Fruit fly (Drosophila melanogaster) whole organism, embryonic: ENCODE results near the gene CG43273.

Source experiments
- Ada2b ChIP-seq: fragments of 200-800 bp; sonication (Bioruptor generic); IDR thresholded peaks from 2 replicates; pipeline ENCODE4 v1.3.6; 2022; ENCODE audit warnings: missing biosample characterization, missing genetic modification characterization
- CG10267 ChIP-seq: fragments of 200-800 bp; sonication (Bioruptor generic); optimal IDR thresholded peaks from 2 replicates; lab custom pipeline; 2018; ENCODE audit warnings: missing biosample characterization, mild to moderate bottlenecking, missing genetic modification characterization, moderate library complexity
- CG10321 ChIP-seq: fragments of 200-800 bp; sonication (Bioruptor generic); IDR thresholded peaks from 2 replicates; pipeline ENCODE4 v1.3.6; 2022; ENCODE audit warnings: missing biosample characterization, missing genetic modification characterization
- CG10366 ChIP-seq: fragments of 200-800 bp; sonication (Bioruptor generic); IDR thresholded peaks from 2 replicates; pipeline ENCODE4 v1.3.6; 2022; ENCODE audit warnings: missing biosample characterization, missing genetic modification characterization
- CG10543 ChIP-seq: fragments of 200-800 bp; sonication (Bioruptor generic); optimal IDR thresholded peaks from 3 replicates; lab custom pipeline; 2017; ENCODE audit warnings: missing biosample characterization, mild to moderate bottlenecking, missing genetic modification characterization, moderate library complexity
- CG11247 ChIP-seq: fragments of 200-800 bp; sonication (Bioruptor generic); IDR thresholded peaks from 2 replicates; pipeline ENCODE4 v1.3.6; 2022; ENCODE audit warnings: missing biosample characterization, missing genetic modification characterization
- CG13296 ChIP-seq: fragments of 200-800 bp; sonication (Bioruptor generic); optimal IDR thresholded peaks from 3 replicates; lab custom pipeline; 2018; ENCODE audit warnings: missing biosample characterization, mild to moderate bottlenecking, missing genetic modification characterization
- CG1647 ChIP-seq: fragments of 200-800 bp; sonication (Bioruptor generic); optimal IDR thresholded peaks from 3 replicates; lab custom pipeline; 2016; ENCODE audit warnings: missing biosample characterization, missing genetic modification characterization
- CG16813 ChIP-seq: fragments of 200-800 bp; sonication (Bioruptor generic); IDR thresholded peaks from 3 replicates; pipeline ENCODE4 v1.3.6; 2022; ENCODE audit warnings: missing biosample characterization, missing genetic modification characterization; ENCODE audit not compliant: partially characterized antibody
- CG17359 ChIP-seq: fragments of 200-800 bp; sonication (Bioruptor generic); optimal IDR thresholded peaks from 3 replicates; lab custom pipeline; 2018; ENCODE audit warnings: missing biosample characterization, mild to moderate bottlenecking, missing genetic modification characterization, moderate library complexity
- CG18262 ChIP-seq: fragments of 200-800 bp; optimal IDR thresholded peaks from 3 replicates; lab custom pipeline; 2019; ENCODE audit warnings: missing biosample characterization, mild to moderate bottlenecking, missing genetic modification characterization, moderate library complexity
- CG1832 ChIP-seq: fragments of 200-800 bp; sonication (Bioruptor generic); optimal IDR thresholded peaks from 2 replicates; lab custom pipeline; 2017; ENCODE audit warnings: missing biosample characterization, mild to moderate bottlenecking, missing genetic modification characterization, inconsistent platforms
- CG2712 ChIP-seq: fragments of 200-800 bp; optimal IDR thresholded peaks from 3 replicates; lab custom pipeline; 2019; ENCODE audit warnings: missing biosample characterization, mild to moderate bottlenecking, missing genetic modification characterization, moderate library complexity
- CG31224 ChIP-seq: fragments of 200-800 bp; sonication (Bioruptor generic); IDR thresholded peaks from 2 replicates; pipeline ENCODE4 v1.3.6; 2022; ENCODE audit warnings: missing biosample characterization, missing genetic modification characterization
- CG3281 ChIP-seq: fragments of 200-800 bp; sonication (Bioruptor generic); optimal IDR thresholded peaks from 3 replicates; lab custom pipeline; 2017; ENCODE audit warnings: missing biosample characterization, mild to moderate bottlenecking, missing genetic modification characterization
- CG33557 ChIP-seq: fragments of 200-800 bp; sonication (Bioruptor generic); optimal IDR thresholded peaks from 2 replicates; lab custom pipeline; 2019; ENCODE audit warnings: missing biosample characterization, mild to moderate bottlenecking, missing genetic modification characterization, moderate library complexity
- CG7357 ChIP-seq: fragments of 200-800 bp; sonication (Bioruptor generic); IDR thresholded peaks from 3 replicates; pipeline ENCODE4 v1.3.6; 2022; ENCODE audit warnings: missing biosample characterization, missing genetic modification characterization
- CG7556 ChIP-seq: fragments of 200-800 bp; sonication (Bioruptor generic); optimal IDR thresholded peaks from 2 replicates; lab custom pipeline; 2017; ENCODE audit warnings: missing biosample characterization, mild to moderate bottlenecking, missing genetic modification characterization
- CG7786 ChIP-seq: fragments of 200-800 bp; sonication (Bioruptor generic); optimal IDR thresholded peaks from 2 replicates; lab custom pipeline; 2016; ENCODE audit warnings: missing biosample characterization, missing genetic modification characterization
- D ChIP-seq, 2 experiments: fragments of 200-800 bp in 1 of 2; fragments of >200 bp in 1 of 2; sonication (Bioruptor generic) in 1 of 2; optimal IDR thresholded peaks; 2 replicates in 1 of 2; 3 replicates in 1 of 2; lab custom pipeline; 2017; ENCODE audit warnings: mild to moderate bottlenecking in 1 of 2, missing biosample characterization in 1 of 2, missing genetic modification characterization in 1 of 2, missing genetic modification reagents in 1 of 2
- Deaf1 ChIP-seq: fragments of 200-800 bp; optimal IDR thresholded peaks from 3 replicates; lab custom pipeline; 2019; ENCODE audit warnings: missing biosample characterization, mild to moderate bottlenecking, missing genetic modification characterization, moderate library complexity
- Doc3 ChIP-seq: fragments of 200-800 bp; sonication (Bioruptor generic); IDR thresholded peaks from 3 replicates; pipeline ENCODE4 v1.3.6; 2022; ENCODE audit warnings: missing biosample characterization, missing genetic modification characterization; ENCODE audit not compliant: partially characterized antibody
- Eip74EF ChIP-seq, 2 experiments: fragments of 200-800 bp in 1 of 2; fragments of >200 bp in 1 of 2; sonication (Bioruptor generic) in 1 of 2; optimal IDR thresholded peaks; 2 replicates each; lab custom pipeline; 2017 to 2019; ENCODE audit warnings: missing biosample characterization in 2 of 2, missing genetic modification characterization in 2 of 2, mild to moderate bottlenecking in 1 of 2, moderate library complexity in 1 of 2
- Elba2 ChIP-seq: fragments of 200-800 bp; sonication (Bioruptor generic); optimal IDR thresholded peaks from 3 replicates; lab custom pipeline; 2016; ENCODE audit warnings: missing biosample characterization, missing genetic modification characterization
- Hey ChIP-seq: fragments of 200-800 bp; sonication (Bioruptor generic); optimal IDR thresholded peaks from 3 replicates; lab custom pipeline; 2018; ENCODE audit warnings: missing biosample characterization, mild to moderate bottlenecking, missing genetic modification characterization
- NC2β ChIP-seq: fragments of 200-800 bp; sonication (Bioruptor generic); optimal IDR thresholded peaks from 2 replicates; lab custom pipeline; 2016; ENCODE audit warnings: missing biosample characterization, missing genetic modification characterization
- Oli ChIP-seq: fragments of 200-800 bp; sonication (Bioruptor generic); optimal IDR thresholded peaks from 2 replicates; lab custom pipeline; 2018; ENCODE audit warnings: missing biosample characterization, mild to moderate bottlenecking, missing genetic modification characterization, moderate library complexity
- Usf ChIP-seq: fragments of 200-800 bp; sonication (Bioruptor generic); optimal IDR thresholded peaks from 2 replicates; lab custom pipeline; 2017; ENCODE audit warnings: missing genotype, missing biosample characterization, missing genetic modification characterization
- ac ChIP-seq: fragments of 200-800 bp; sonication (Bioruptor generic); optimal IDR thresholded peaks from 3 replicates; lab custom pipeline; 2017; ENCODE audit warnings: missing biosample characterization, mild to moderate bottlenecking, missing genetic modification characterization
- ase ChIP-seq: fragments of 200-800 bp; sonication (Bioruptor generic); IDR thresholded peaks from 3 replicates; pipeline ENCODE4 v1.3.6; 2022; ENCODE audit warnings: missing biosample characterization, missing genetic modification characterization
- bbx ChIP-seq: fragments of 200-800 bp; sonication (Bioruptor generic); IDR thresholded peaks from 2 replicates; pipeline ENCODE4 v1.3.6; 2022; ENCODE audit warnings: missing biosample characterization, missing genetic modification characterization; ENCODE audit not compliant: partially characterized antibody
- bsh ChIP-seq, 2 experiments: fragments of 200-800 bp; sonication (Bioruptor generic); optimal IDR thresholded peaks; 2 replicates each; lab custom pipeline; 2017 to 2018; ENCODE audit warnings: mild to moderate bottlenecking in 2 of 2, missing biosample characterization in 2 of 2, missing genetic modification characterization in 2 of 2, moderate library complexity in 1 of 2
- chn ChIP-seq: fragments of 200-800 bp; sonication (Bioruptor generic); optimal IDR thresholded peaks from 2 replicates; lab custom pipeline; 2016; ENCODE audit warnings: missing biosample characterization, missing genetic modification characterization
- crc ChIP-seq: fragments of 200-800 bp; sonication (Bioruptor generic); optimal IDR thresholded peaks from 2 replicates; lab custom pipeline; 2016; ENCODE audit warnings: missing biosample characterization, missing genetic modification characterization
- cwo ChIP-seq: fragments of 200-800 bp; sonication (Bioruptor generic); optimal IDR thresholded peaks from 3 replicates; lab custom pipeline; 2017; ENCODE audit warnings: missing biosample characterization, missing genetic modification characterization, mild to moderate bottlenecking, moderate library complexity, missing genetic modification reagents
- eve ChIP-seq, 2 experiments: fragments of >200 bp; optimal IDR thresholded peaks; 2 replicates each; lab custom pipeline; 2017; ENCODE audit warnings: missing biosample characterization in 2 of 2, missing genetic modification characterization in 2 of 2
- gem ChIP-seq: fragments of 200-800 bp; sonication (Bioruptor generic); optimal IDR thresholded peaks from 2 replicates; lab custom pipeline; 2019; ENCODE audit warnings: missing biosample characterization, mild to moderate bottlenecking, missing genetic modification characterization, moderate library complexity
- grn ChIP-seq: fragments of 200-800 bp; sonication (Bioruptor generic); optimal IDR thresholded peaks from 3 replicates; lab custom pipeline; 2017; ENCODE audit warnings: missing biosample characterization, missing genetic modification characterization
- knrl ChIP-seq: fragments of 200-800 bp; sonication (Bioruptor generic); IDR thresholded peaks from 3 replicates; pipeline ENCODE4 v1.3.6; 2022; ENCODE audit warnings: missing biosample characterization, missing genetic modification characterization; ENCODE audit not compliant: partially characterized antibody
- lbe ChIP-seq: fragments of 200-800 bp; sonication (Bioruptor generic); optimal IDR thresholded peaks from 2 replicates; lab custom pipeline; 2016; ENCODE audit warnings: missing biosample characterization, mild to moderate bottlenecking, missing genetic modification characterization
- psq ChIP-seq: fragments of 200-800 bp; sonication (Bioruptor generic); optimal IDR thresholded peaks from 2 replicates; lab custom pipeline; 2017; ENCODE audit warnings: missing biosample characterization, missing genetic modification characterization
- salm ChIP-seq: fragments of 200-800 bp; sonication (Bioruptor generic); optimal IDR thresholded peaks from 2 replicates; lab custom pipeline; 2018; ENCODE audit warnings: missing biosample characterization, mild to moderate bottlenecking, missing genetic modification characterization
- slou ChIP-seq: fragments of 200-800 bp; sonication (Bioruptor generic); optimal IDR thresholded peaks from 3 replicates; lab custom pipeline; 2016; ENCODE audit warnings: missing biosample characterization, missing genetic modification characterization
- tgo ChIP-seq: fragments of 200-800 bp; sonication (Bioruptor generic); IDR thresholded peaks from 3 replicates; pipeline ENCODE4 v1.3.6; 2022; ENCODE audit warnings: missing biosample characterization, missing genetic modification characterization
- tin ChIP-seq: fragments of 200-800 bp; sonication (Bioruptor generic); optimal IDR thresholded peaks from 3 replicates; lab custom pipeline; 2016; ENCODE audit warnings: missing biosample characterization, missing genetic modification characterization
- trh ChIP-seq: fragments of 200-800 bp; sonication (Bioruptor generic); optimal IDR thresholded peaks from 2 replicates; lab custom pipeline; 2016; ENCODE audit warnings: missing biosample characterization, missing genetic modification characterization
- tx ChIP-seq: fragments of 200-800 bp; sonication (Bioruptor generic); optimal IDR thresholded peaks from 2 replicates; lab custom pipeline; 2016; ENCODE audit warnings: missing biosample characterization, missing genetic modification characterization
- vvl ChIP-seq: fragments of 200-800 bp; sonication (Bioruptor generic); IDR thresholded peaks from 2 replicates; pipeline ENCODE4 v1.3.6; 2022; ENCODE audit warnings: missing biosample characterization, missing genetic modification characterization

The CG43273 gene

DNA sequence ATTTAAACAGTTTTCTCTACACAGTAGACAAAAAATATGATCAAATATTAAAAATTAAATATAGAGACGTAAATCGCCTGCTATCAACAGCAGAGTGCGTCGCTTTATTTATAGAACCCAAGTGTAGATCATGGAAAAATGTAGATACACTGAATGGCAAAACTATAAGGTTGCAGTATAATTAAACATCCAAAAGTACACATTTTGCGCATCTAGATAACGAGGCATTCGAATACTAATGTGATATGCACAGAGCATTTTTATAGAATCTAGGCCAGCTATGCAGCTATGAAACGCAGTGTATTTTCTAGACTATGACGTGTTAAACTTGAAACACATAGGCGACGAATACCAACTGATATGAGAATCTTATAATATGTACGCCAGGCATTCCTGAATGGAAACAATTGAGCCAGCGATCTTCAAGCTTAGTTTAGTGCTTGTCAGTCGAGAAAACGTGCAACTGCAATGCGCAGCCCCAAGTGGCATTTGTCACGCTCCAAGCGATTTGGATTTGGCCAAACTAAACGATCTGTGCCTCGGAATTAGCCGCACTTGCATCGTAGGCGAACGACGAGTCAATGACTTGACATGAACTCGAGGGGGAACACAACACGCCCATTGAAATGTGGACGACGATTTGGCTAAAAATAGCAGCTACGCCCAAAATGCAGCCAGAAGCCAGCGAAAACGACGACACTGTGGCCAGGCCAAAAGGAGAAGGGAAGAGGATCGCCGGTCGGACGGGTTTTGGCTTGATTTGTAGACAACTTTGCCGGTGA lies 19.1 kb upstream of the CG43273 start (continued):
- TF ChIP-seq CG10366 (GFP tag; lab: Robert Waterston, UW) (peak; percentile 89), CG10267 (tag; lab: Kevin White, UChicago) (peak; percentile 63), Oli (tag; lab: Kevin White, UChicago) (peak; percentile 89), NC2β (GFP tag; lab: Kevin White, UChicago) (peak; percentile 73), eve (GFP tag; optimal IDR thresholded peaks at IDR 0.05; lab: Kevin White, UChicago) (no peak), tin (peak; percentile 75), CG17359 (peak; percentile 93), CG7556 (GFP tag; lab: Kevin White, UChicago) (peak; percentile 80), Hey (tag; lab: Kevin White, UChicago) (peak; percentile 59), CG33557 (no peak), tx (GFP tag; lab: Kevin White, UChicago) (peak; percentile 88), ase (GFP tag; lab: Robert Waterston, UW) (peak; percentile 90), crc (peak; percentile 62), slou (GFP tag; lab: Kevin White, UChicago) (peak; percentile 47), salm (tag; lab: Kevin White, UChicago) (peak; percentile 85), Usf (GFP tag; lab: Kevin White, UChicago) (peak; percentile 60), gem (tag; lab: Kevin White, UChicago) (peak; percentile 91), CG7357 (peak; percentile 79), vvl (peak; percentile 95), CG13296 (GFP tag; lab: Kevin White, UChicago) (peak; percentile 91), CG2712 (peak; percentile 86), tgo (GFP tag; lab: Robert Waterston, UW) (peak; percentile 83), Elba2 (GFP tag; lab: Kevin White, UChicago) (no peak), CG18262 (tag; lab: Kevin White, UChicago) (peak; percentile 81), CG3281 (GFP tag; lab: Kevin White, UChicago) (peak; percentile 88), cwo (GFP tag; lab: Kevin White, UChicago) (peak; percentile 85), bbx (GFP tag; lab: Robert Waterston, UW) (no peak), Doc3 (GFP tag; lab: Robert Waterston, UW) (no peak), trh (GFP tag; lab: Kevin White, UChicago) (no peak), Ada2b (GFP tag; lab: Robert Waterston, UW) (peak; percentile 90), Eip74EF (GFP tag; optimal IDR thresholded peaks at IDR 0.05; lab: Kevin White, UChicago) (peak in 1 of 2 experiments; percentile 81), ac (GFP tag; lab: Kevin White, UChicago) (peak; percentile 30), bsh (GFP tag; optimal IDR thresholded peaks at IDR 0.05; lab: Kevin White, UChicago) (peak; percentile 84 to 90), CG31224 (peak; percentile 78), CG10321 (GFP tag; lab: Robert Waterston, UW) (peak; percentile 55; the same call in 1 of the 2 replicates), CG11247 (GFP tag; lab: Robert Waterston, UW) (peak; percentile 84), knrl (no peak), chn (GFP tag; lab: Kevin White, UChicago) (peak; percentile 75), lbe (peak; percentile 76), Deaf1 (no peak), CG1832 (GFP tag; lab: Kevin White, UChicago) (no peak), grn (GFP tag; lab: Kevin White, UChicago) (peak; percentile 10), psq (GFP tag; lab: Kevin White, UChicago) (peak; percentile 31), CG16813 (GFP tag; lab: Robert Waterston, UW) (no peak), CG10543 (GFP tag; lab: Kevin White, UChicago) (peak; percentile 69), CG1647 (GFP tag; lab: Kevin White, UChicago) (peak; percentile 89), D (optimal IDR thresholded peaks at IDR 0.05; lab: Kevin White, UChicago) (no peak), D (GFP tag; optimal IDR thresholded peaks at IDR 0.05; lab: Kevin White, UChicago) (peak; percentile 68), CG7786 (GFP tag; lab: Kevin White, UChicago) (peak; percentile 92)
